Fruit fly (Drosophila melanogaster): Measurements from ENCODE around the gene Blos3.

Gene Blos3

dm6 chr3L:18869035-18869826 lies 793 bp upstream of the Blos3 start, which contains the start of gene Grx1 (continued):
- TF ChIP-seq fd102C (GFP tag; optimal IDR thresholded peaks at IDR 0.05) (no peak), ro (GFP tag; IDR thresholded peaks at IDR 0.05) (no peak), CG11456 (GFP tag; IDR thresholded peaks at IDR 0.05) (0 out of 3 replicates have a peak, but pooled peaks have one; percentile 8), ara (GFP tag; IDR thresholded peaks at IDR 0.05) (no peak), C15 (GFP tag; IDR thresholded peaks at IDR 0.05) (no peak), dysf (GFP tag; IDR thresholded peaks at IDR 0.05) (no peak), CG14860 (GFP tag; IDR thresholded peaks at IDR 0.05; ENCODE audit: partially characterized antibody) (no peak), z (GFP tag; IDR thresholded peaks at IDR 0.05) (no peak), CG12299 (tag; optimal IDR thresholded peaks at IDR 0.05) (no peak), CG9215 (GFP tag; IDR thresholded peaks at IDR 0.05) (no peak), Max (GFP tag; optimal IDR thresholded peaks at IDR 0.05) (peak; percentile 62), tio (GFP tag; optimal IDR thresholded peaks at IDR 0.05) (peak; percentile 15), phol (tag; optimal IDR thresholded peaks at IDR 0.05) (peak; percentile 50), abd-A (tag; optimal IDR thresholded peaks at IDR 0.05) (no peak), Dp (GFP tag; optimal IDR thresholded peaks at IDR 0.05) (peak; percentile 18), pzg (GFP tag; optimal IDR thresholded peaks at IDR 0.05) (peak; percentile 42), ATbp (GFP tag; optimal IDR thresholded peaks at IDR 0.05) (peak; percentile 8), twi (tag; optimal IDR thresholded peaks at IDR 0.05) (peak; percentile 49), CG13624 (GFP tag; optimal IDR thresholded peaks at IDR 0.05) (peak; percentile 58), eyg (GFP tag; optimal IDR thresholded peaks at IDR 0.05) (no peak), CG11398 (GFP tag; optimal IDR thresholded peaks at IDR 0.05) (no peak), Taf1 (GFP tag; IDR thresholded peaks at IDR 0.05) (peak; percentile 32; the same call in 1 of the 2 replicates), CoRest (tag; optimal IDR thresholded peaks at IDR 0.05) (peak; percentile 54), CG17359 (tag; optimal IDR thresholded peaks at IDR 0.05) (peak; percentile 8), dmrt11E (tag; optimal IDR thresholded peaks at IDR 0.05) (peak; percentile 53), dati (GFP tag; IDR thresholded peaks at IDR 0.05) (no peak), ac (GFP tag; optimal IDR thresholded peaks at IDR 0.05) (no peak), Atf-2 (GFP tag; optimal IDR thresholded peaks at IDR 0.05) (peak; percentile 36), hkb (optimal IDR thresholded peaks at IDR 0.05) (no peak), hkb (GFP tag; IDR thresholded peaks at IDR 0.05) (peak; percentile 53; the same call in 1 of the 2 replicates), CG2202 (tag; optimal IDR thresholded peaks at IDR 0.05) (peak; percentile 36), seq (GFP tag; IDR thresholded peaks at IDR 0.05) (no peak), ftz-f1 (GFP tag; optimal IDR thresholded peaks at IDR 0.05) (peak; percentile 60), HLHmδ (GFP tag; optimal IDR thresholded peaks at IDR 0.05) (no peak), Deaf1 (tag; optimal IDR thresholded peaks at IDR 0.05) (peak; percentile 21), ase (GFP tag; IDR thresholded peaks at IDR 0.05) (0 out of 3 replicates have a peak, but pooled peaks have one; percentile 23), CG15011 (GFP tag; optimal IDR thresholded peaks at IDR 0.05) (peak; percentile 16), sr (GFP tag; IDR thresholded peaks at IDR 0.05) (no peak), Dip3 (GFP tag; optimal IDR thresholded peaks at IDR 0.05) (peak; percentile 4), YL-1 (GFP tag; optimal IDR thresholded peaks at IDR 0.05) (peak; percentile 28), Myb (GFP tag; optimal IDR thresholded peaks at IDR 0.05) (peak; percentile 21), cwo (GFP tag; optimal IDR thresholded peaks at IDR 0.05) (peak; percentile 14), gro (GFP tag; optimal IDR thresholded peaks at IDR 0.05) (no peak), lmd (GFP tag; IDR thresholded peaks at IDR 0.05) (0 out of 2 replicates have a peak, but pooled peaks have one; percentile 22), Spps (tag; optimal IDR thresholded peaks at IDR 0.05) (peak; percentile 20), CG14710 (tag; optimal IDR thresholded peaks at IDR 0.05) (peak; percentile 60), nmo (GFP tag; optimal IDR thresholded peaks at IDR 0.05) (peak; percentile 56), nerfin-1 (tag; optimal IDR thresholded peaks at IDR 0.05) (no peak), Abd-B (GFP tag; optimal IDR thresholded peaks at IDR 0.05) (no peak)
